Worm (Caenorhabditis elegans) whole organism, mixed stage, embryonic: Measurements from ENCODE around the gene C18H7.6.

ENCODE experiments used
- blmp-1 ChIP-seq: fragments of 150-350 bp; optimal IDR thresholded peaks from 2 replicates; lab custom pipeline; 2014; ENCODE audit warnings: missing biosample characterization, missing genetic modification characterization
- ceh-39 ChIP-seq: fragments of 150-350 bp; optimal IDR thresholded peaks from 2 replicates; lab custom pipeline; 2014; ENCODE audit warnings: missing biosample characterization, missing genetic modification characterization
- ceh-43 ChIP-seq: fragments of 200-800 bp; sonication (Bioruptor generic); optimal IDR thresholded peaks from 2 replicates; lab custom pipeline; 2018; ENCODE audit warnings: mild to moderate bottlenecking, missing genetic modification characterization, moderate library complexity, missing compliant biosample characterization
- ces-1 ChIP-seq: fragments of 150-350 bp; optimal IDR thresholded peaks from 2 replicates; lab custom pipeline; 2014; ENCODE audit warnings: missing biosample characterization, missing genetic modification reagents, missing genetic modification characterization
- drap-1 ChIP-seq: fragments of 200-800 bp; sonication (Bioruptor generic); optimal IDR thresholded peaks from 3 replicates; lab custom pipeline; 2018; ENCODE audit warnings: mild to moderate bottlenecking, missing genetic modification characterization, missing compliant biosample characterization
- hlh-1 ChIP-seq: fragments of 150-350 bp; optimal IDR thresholded peaks from 2 replicates; lab custom pipeline; 2014; ENCODE audit warnings: missing biosample characterization, missing genetic modification reagents, missing genetic modification characterization
- lin-13 ChIP-seq: fragments of 150-350 bp; optimal IDR thresholded peaks from 2 replicates; lab custom pipeline; 2014; ENCODE audit warnings: missing biosample characterization, missing genetic modification characterization
- lin-32 ChIP-seq: fragments of 200-800 bp; sonication (Bioruptor generic); optimal IDR thresholded peaks from 2 replicates; lab custom pipeline; 2018; ENCODE audit warnings: mild to moderate bottlenecking, missing genetic modification characterization, missing compliant biosample characterization
- nhr-76 ChIP-seq: sonication (generic microtip); optimal IDR thresholded peaks from 2 replicates; lab custom pipeline; 2017; ENCODE audit warnings: missing biosample characterization, missing genetic modification characterization
- pha-4 ChIP-seq: fragments of 150-350 bp; optimal IDR thresholded peaks from 2 replicates; lab custom pipeline; 2018; ENCODE audit warnings: missing biosample characterization, missing genetic modification reagents, missing genetic modification characterization
- snpc-4 ChIP-seq: fragments of 150-350 bp; optimal IDR thresholded peaks from 2 replicates; lab custom pipeline; 2014; ENCODE audit warnings: missing biosample characterization, missing genetic modification characterization
- tbx-8 ChIP-seq: fragments of 200-800 bp; sonication (Bioruptor generic); optimal IDR thresholded peaks from 2 replicates; lab custom pipeline; 2018; ENCODE audit warnings: mild to moderate bottlenecking, missing genetic modification characterization, moderate library complexity, missing compliant biosample characterization
- unc-120 ChIP-seq: sonication (generic microtip); optimal IDR thresholded peaks from 2 replicates; lab custom pipeline; 2017; ENCODE audit warnings: missing genetic modification characterization, missing compliant biosample characterization; ENCODE audit not compliant: poor library complexity, severe bottlenecking
- unc-39 ChIP-seq: fragments of 150-350 bp; optimal IDR thresholded peaks from 2 replicates; lab custom pipeline; 2014; ENCODE audit warnings: missing biosample characterization, missing genetic modification characterization
- unc-62 ChIP-seq: fragments of 150-350 bp; optimal IDR thresholded peaks from 2 replicates; lab custom pipeline; 2014; ENCODE audit warnings: missing biosample characterization, missing genetic modification reagents, missing genetic modification characterization

C18H7.6 gene

DNA sequence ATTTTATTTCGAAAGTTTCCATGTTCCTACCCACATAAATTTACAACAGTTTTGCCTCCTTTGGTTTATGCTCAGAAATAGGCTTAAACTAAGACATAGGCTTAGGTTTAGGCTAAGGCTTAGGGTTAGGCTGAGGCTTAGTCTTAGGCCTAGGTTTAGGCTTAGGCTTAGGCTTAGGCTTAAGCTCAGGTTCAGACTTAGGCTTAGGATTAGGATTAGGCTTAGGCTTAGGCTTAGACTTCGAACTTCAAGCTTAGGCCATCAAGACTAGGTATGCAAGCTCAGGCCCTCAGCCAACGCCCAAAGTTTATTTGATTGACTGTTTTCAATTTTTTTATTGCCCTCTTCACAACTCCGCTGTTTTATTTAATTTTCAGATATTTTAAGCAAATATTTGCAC is 46.4 kb downstream of the C18H7.6 start:
- TF ChIP-seq ceh-43 (GFP tag; lab: Kevin White, UChicago) (no peak), pha-4 (tag; lab: Kevin White, UChicago) (no peak), unc-62 (GFP tag; lab: Kevin White, UChicago) (no peak), hlh-1 (tag; lab: Kevin White, UChicago) (no peak), unc-120 (tag; lab: Kevin White, UChicago) (no peak), unc-39 (tag; lab: Kevin White, UChicago) (no peak), lin-32 (no peak), tbx-8 (GFP tag; lab: Kevin White, UChicago) (no peak), ces-1 (GFP tag; lab: Kevin White, UChicago) (no peak), ceh-39 (tag; lab: Kevin White, UChicago) (no peak), nhr-76 (tag; lab: Kevin White, UChicago) (no peak), lin-13 (tag; lab: Kevin White, UChicago) (no peak), drap-1 (no peak), snpc-4 (tag; lab: Kevin White, UChicago) (no peak), blmp-1 (tag; lab: Kevin White, UChicago) (no peak)
